Worm (Caenorhabditis elegans) whole organism, dauer: ENCODE measurements around the gene gcy-32.

Source experiments
- unc-62 ChIP-seq: sonication (generic microtip); optimal IDR thresholded peaks from 2 replicates; lab custom pipeline; 2017; ENCODE audit warnings: missing biosample characterization, missing genetic modification reagents, missing genetic modification characterization

gcy-32 gene

ce11 chrV:13935423-13935822 is 20.1 kb upstream of the gcy-32 start:
- TF ChIP-seq unc-62 (GFP tag; lab: Kevin White, UChicago) = no peak

DNA sequence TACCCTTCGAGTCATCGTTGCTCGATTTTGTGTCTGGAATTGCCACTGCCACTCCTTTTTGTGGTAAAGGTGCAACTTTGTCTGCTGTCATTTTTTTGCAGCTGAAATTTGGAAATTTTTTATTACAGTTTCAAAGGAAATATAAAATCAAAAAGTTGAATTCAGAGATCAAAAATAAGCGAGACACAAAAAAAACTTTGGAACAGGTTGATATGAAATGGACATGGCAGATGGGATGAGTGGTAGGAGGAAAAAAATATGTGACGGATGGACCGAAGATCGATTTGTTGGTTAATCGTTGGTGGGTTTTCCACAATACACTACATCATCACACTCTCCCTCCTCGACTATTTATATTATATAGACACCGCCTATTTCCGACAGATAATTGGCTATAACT is 19.3 kb upstream of the gcy-32 start, which contains the start of gene R10D12.1:
Gene R10D12.1 (minus strand): TSS at position 101 of the 400 bp plus-strand sequence.
- TF ChIP-seq unc-62 (GFP tag; lab: Kevin White, UChicago) = no peak

DNA sequence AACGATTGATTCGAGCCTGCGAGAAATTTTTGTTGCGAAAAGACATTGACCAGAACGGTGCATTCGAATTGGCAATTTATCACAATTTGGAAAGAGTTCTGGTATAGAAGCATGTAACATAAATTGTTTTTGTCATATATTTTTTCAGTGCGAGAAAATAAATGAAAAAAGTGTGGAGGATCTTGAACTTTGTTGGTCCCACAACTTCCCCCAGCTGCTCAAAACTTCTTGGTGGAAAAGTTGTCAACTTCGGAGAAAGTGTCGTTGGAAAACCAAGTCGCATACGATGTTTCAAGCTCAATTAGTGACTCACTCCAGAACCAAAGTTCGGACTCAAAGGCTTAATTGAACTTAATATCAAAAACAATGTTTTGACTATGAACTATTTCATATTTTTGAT is 16.7 kb upstream of the gcy-32 start:
- TF ChIP-seq unc-62 (GFP tag; lab: Kevin White, UChicago) = no peak

DNA sequence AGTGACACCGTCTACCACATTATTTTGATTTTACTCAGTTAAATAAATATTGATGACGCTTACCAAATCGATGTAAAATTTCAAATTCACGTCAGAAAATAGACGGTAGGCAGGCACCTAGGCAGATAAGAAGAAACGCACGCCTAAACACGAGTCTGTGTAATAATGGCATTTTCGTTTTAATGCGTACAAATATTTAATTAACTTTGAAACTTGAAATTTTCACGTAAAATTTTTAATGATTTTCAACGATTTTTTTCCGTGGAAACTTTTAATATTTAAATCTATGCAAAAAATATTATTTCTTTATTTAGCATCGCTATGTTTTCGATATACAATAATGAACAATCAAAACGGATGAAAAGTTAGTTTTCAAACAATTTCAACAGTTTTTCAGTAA is 15.9 kb upstream of the gcy-32 start, which contains the start of gene C06B3.16:
Gene C06B3.16 (plus strand): TSS at position 301 of the 400 bp plus-strand sequence.
- no peak for TF ChIP-seq unc-62 (GFP tag; lab: Kevin White, UChicago)

ce11 chrV:13929503-13929902 is 14.2 kb upstream of the gcy-32 start, which contains the start of gene srxa-13:
Gene srxa-13 (plus strand): TSS chrV:13929803.
- TF ChIP-seq unc-62 (GFP tag; lab: Kevin White, UChicago) = no peak

ce11 chrV:13926398-13926797 is 11.1 kb upstream of the gcy-32 start, which contains the start of gene srxa-12:
Gene srxa-12 (plus strand): TSS chrV:13926698.
- no peak for TF ChIP-seq unc-62 (GFP tag; lab: Kevin White, UChicago)

ce11 chrV:13923851-13924250 is 8.6 kb upstream of the gcy-32 start, which contains the start of gene srxa-11:
Gene srxa-11 (plus strand): TSS chrV:13924151.
- no peak for TF ChIP-seq unc-62 (GFP tag; lab: Kevin White, UChicago)

DNA sequence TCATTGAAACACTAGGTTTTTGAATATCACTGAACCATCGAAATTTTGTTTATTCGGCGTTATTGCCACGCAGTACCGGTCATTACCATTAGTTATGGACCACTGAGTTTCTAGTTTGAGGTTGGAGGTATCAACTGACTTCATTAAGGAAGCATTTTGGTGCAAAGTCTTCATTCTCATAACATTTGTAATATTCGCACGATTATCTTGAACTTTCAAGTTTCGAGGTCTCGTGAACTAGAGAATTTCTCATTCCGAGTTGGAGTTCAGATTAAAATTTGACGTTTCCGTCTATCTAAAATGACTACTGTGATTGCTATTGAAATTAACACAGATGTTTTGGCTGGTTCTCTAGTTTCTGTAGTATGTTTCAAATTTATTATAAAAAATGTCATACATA is 5.4 kb upstream of the gcy-32 start, which contains the start of gene srx-42:
Gene srx-42 (plus strand): TSS at position 301 of the 400 bp plus-strand sequence.
- TF ChIP-seq unc-62 (GFP tag; lab: Kevin White, UChicago) = no peak

- no peak for TF ChIP-seq unc-62 (GFP tag; lab: Kevin White, UChicago)
These were observed 3.1 kb upstream of the gcy-32 start, which contains the start of gene str-250 for ce11 chrV:13918341-13918740. Gene str-250 (plus strand): TSS chrV:13918641.

- no peak for TF ChIP-seq unc-62 (GFP tag; lab: Kevin White, UChicago)
These were observed 906 bp upstream of the gcy-32 start, which contains the start of gene str-252 for ce11 chrV:13916196-13916595. Gene str-252 (plus strand): TSS chrV:13916496.

DNA sequence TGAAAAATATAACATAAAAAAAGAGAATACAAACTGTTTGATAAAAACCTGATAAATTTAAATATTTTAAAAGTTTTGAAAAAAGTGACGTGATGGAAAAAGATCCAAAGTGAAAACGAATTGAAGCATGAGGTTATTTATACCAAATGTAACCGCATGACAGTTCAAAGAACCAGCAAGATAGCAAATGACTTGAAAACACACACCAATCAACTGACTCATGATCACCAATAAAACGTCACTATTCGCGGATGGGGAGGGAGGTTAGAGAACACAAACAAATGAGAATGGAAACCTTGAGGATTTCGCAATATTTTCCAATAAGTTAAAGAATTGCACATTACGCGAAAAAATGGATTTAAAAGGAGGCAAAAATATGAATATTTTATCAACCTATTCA is 5.9 kb downstream of the gcy-32 start, which contains the start of gene C06B3.7:
Gene C06B3.7 (plus strand): TSS at position 287 of the 400 bp plus-strand sequence.
- TF ChIP-seq unc-62 (GFP tag; lab: Kevin White, UChicago) = no peak

DNA sequence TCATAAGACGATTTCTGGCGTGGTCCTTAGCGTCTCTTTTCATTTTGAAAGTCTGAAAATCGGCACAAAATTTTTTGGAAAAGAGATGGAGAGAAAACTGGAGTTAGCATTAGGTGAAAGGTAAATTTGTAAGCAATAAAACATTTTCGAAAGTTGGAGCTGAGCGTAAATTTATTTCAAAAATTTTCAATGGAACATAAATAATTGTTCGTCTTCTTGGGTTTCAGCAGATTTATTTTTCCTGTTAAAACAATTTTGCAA is 6.4 kb downstream of the gcy-32 start, which contains the start of gene C06B3.6:
Gene C06B3.6 (minus strand): TSS at position 52 of the 261 bp plus-strand sequence.
- no peak for TF ChIP-seq unc-62 (GFP tag; lab: Kevin White, UChicago)

ce11 chrV:13908120-13908915 is 7.0 kb downstream of the gcy-32 start:
- TF ChIP-seq unc-62 (GFP tag; lab: Kevin White, UChicago) = no peak

DNA sequence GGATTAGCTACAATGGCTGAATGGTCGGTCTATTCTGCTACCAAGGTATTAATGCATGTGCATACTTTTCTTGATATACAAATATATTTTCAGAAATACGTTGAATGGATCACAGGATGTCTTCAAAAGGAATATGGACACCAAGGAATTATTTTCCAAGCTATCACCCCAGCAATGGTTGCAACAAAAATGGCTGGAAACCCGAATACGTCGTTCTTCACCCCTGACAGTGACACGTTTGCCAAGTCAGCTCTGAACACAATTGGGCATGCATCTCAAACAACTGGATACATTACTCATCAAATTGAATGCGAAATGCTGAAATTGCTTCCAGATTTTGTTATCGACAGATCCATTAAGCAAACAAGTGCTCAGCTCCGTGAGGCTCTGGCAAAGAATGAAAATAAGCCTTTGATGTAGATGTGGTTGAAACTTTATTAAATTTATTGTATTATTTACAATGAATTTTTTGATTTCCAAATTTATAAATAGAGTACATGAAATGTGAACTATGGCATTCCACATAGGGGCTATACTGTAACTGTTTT is 7.7 kb downstream of the gcy-32 start:
- TF ChIP-seq unc-62 (GFP tag; lab: Kevin White, UChicago) = no peak

DNA sequence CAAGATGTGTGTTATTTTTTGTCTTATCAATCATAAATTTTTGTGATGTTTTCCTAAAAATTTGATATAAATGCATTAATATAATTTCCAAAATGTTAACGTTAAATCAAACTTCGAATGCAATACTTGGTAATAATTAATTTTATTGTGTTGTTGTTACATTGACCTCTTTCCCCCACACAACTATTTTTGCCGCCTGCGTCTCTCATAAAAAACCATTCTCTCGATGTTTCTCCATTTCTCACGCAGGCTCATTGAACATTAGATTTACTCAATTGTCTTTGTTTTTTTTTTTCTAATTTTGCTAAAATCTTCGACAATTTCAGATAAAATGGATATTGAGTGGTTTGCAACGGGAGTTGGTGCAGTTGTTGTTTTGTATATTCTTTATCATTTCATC is 9.1 kb downstream of the gcy-32 start, which contains the start of gene stdh-1:
Gene stdh-1 (plus strand): TSS at position 327 of the 400 bp plus-strand sequence.
- no peak for TF ChIP-seq unc-62 (GFP tag; lab: Kevin White, UChicago)

DNA sequence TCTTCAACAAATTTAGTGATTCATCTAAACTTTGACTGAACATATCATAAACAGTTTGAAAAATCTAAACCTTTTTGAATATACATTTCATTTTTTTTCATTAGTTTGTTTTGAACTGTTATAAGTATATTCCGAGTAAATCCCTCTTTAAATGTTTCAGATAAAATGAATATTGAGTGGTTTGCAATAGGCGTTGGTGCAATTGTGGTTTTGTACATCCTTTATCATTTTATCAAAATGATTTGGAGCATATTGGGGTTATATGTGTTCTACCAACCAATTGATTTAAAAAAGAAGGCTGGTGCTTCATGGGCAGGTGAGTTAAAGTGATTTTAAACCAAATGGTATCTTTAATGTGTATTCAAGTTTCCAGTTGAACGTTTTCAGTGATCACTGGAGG is 10.8 kb downstream of the gcy-32 start, which contains the start of gene stdh-3:
Gene stdh-3 (plus strand): TSS at position 166 of the 400 bp plus-strand sequence.
- TF ChIP-seq unc-62 (GFP tag; lab: Kevin White, UChicago) = no peak
